Fruit fly (Drosophila melanogaster): ENCODE data around the gene CG10591.

Gene CG10591

dm6 chr3L:5554377-5554776 lies 45.1 kb downstream of the CG10591 start (continued):
- TF ChIP-seq gsb-n (tag; optimal IDR thresholded peaks at IDR 0.05), result no peak
- TF ChIP-seq CG18476 (GFP tag; optimal IDR thresholded peaks at IDR 0.05), result no peak
- TF ChIP-seq Vsx1 (GFP tag; optimal IDR thresholded peaks at IDR 0.05), result no peak
- no peak for TF ChIP-seq CG2875 (GFP tag; optimal IDR thresholded peaks at IDR 0.05)
- TF ChIP-seq ftz-f1 (GFP tag; optimal IDR thresholded peaks at IDR 0.05), result no peak
- peak; percentile 49; the same call in 1 of the 3 replicates for TF ChIP-seq CG11093 (GFP tag; IDR thresholded peaks at IDR 0.05)
- TF ChIP-seq CG13123 (GFP tag; optimal IDR thresholded peaks at IDR 0.05), result no peak
- TF ChIP-seq zen2 (GFP tag; IDR thresholded peaks at IDR 0.05; ENCODE audit: partially characterized antibody), result no peak
- TF ChIP-seq CG7271 (tag; optimal IDR thresholded peaks at IDR 0.05), result no peak
- no peak for TF ChIP-seq toy (GFP tag; IDR thresholded peaks at IDR 0.05)
- TF ChIP-seq HLH54F (GFP tag; optimal IDR thresholded peaks at IDR 0.05), result no peak
- TF ChIP-seq nerfin-2 (GFP tag; IDR thresholded peaks at IDR 0.05; ENCODE audit: partially characterized antibody), result no peak
- TF ChIP-seq sens (GFP tag), result peak; percentile 56
- TF ChIP-seq CG8089 (GFP tag; optimal IDR thresholded peaks at IDR 0.05), result no peak
- TF ChIP-seq Sox102F (GFP tag; optimal IDR thresholded peaks at IDR 0.05), result no peak
- TF ChIP-seq CG31388 (GFP tag; optimal IDR thresholded peaks at IDR 0.05), result no peak
- no peak for TF ChIP-seq Nf-YB (GFP tag; optimal IDR thresholded peaks at IDR 0.05)
- peak; percentile 2 for TF ChIP-seq Hr3 (GFP tag; optimal IDR thresholded peaks at IDR 0.05)
- TF ChIP-seq vfl (GFP tag; optimal IDR thresholded peaks at IDR 0.05), result no peak
- TF ChIP-seq CG10321 (GFP tag; IDR thresholded peaks at IDR 0.05), result no peak
- no peak for TF ChIP-seq Hr78 (GFP tag; optimal IDR thresholded peaks at IDR 0.05)
- no peak for TF ChIP-seq Myb (GFP tag; optimal IDR thresholded peaks at IDR 0.05)
- peak; percentile 63 for TF ChIP-seq grau (tag; optimal IDR thresholded peaks at IDR 0.05)
- TF ChIP-seq Hr39 (optimal IDR thresholded peaks at IDR 0.05), result no peak
- no peak for TF ChIP-seq Scr (GFP tag; IDR thresholded peaks at IDR 0.05; ENCODE audit: partially characterized antibody)
- TF ChIP-seq Ets97D (GFP tag; optimal IDR thresholded peaks at IDR 0.05), result no peak
- peak; percentile 55 for TF ChIP-seq unpg (GFP tag; optimal IDR thresholded peaks at IDR 0.05)
- no peak for TF ChIP-seq croc (GFP tag; conservative IDR thresholded peaks at IDR 0.05)
- TF ChIP-seq E2f1 (GFP tag; IDR thresholded peaks at IDR 0.05), result peak; percentile 73
- no peak for TF ChIP-seq CG10274 (GFP tag; optimal IDR thresholded peaks at IDR 0.05)
- no peak for TF ChIP-seq MESR4 (GFP tag; optimal IDR thresholded peaks at IDR 0.05)
- TF ChIP-seq CG11723 (GFP tag; optimal IDR thresholded peaks at IDR 0.05), result no peak
- TF ChIP-seq CG2199 (GFP tag; IDR thresholded peaks at IDR 0.05), result no peak
- TF ChIP-seq CG30403 (GFP tag; optimal IDR thresholded peaks at IDR 0.05), result peak; percentile 55
- no peak for TF ChIP-seq NC2α (GFP tag; optimal IDR thresholded peaks at IDR 0.05)
- TF ChIP-seq Poxn (GFP tag; IDR thresholded peaks at IDR 0.05), result no peak
- TF ChIP-seq Trl (optimal IDR thresholded peaks at IDR 0.05), result no peak
- TF ChIP-seq Trl (GFP tag; optimal IDR thresholded peaks at IDR 0.05), result no peak
- no peak for TF ChIP-seq CG9609 (GFP tag; optimal IDR thresholded peaks at IDR 0.05)
- peak; percentile 61 for TF ChIP-seq esg (GFP tag; conservative IDR thresholded peaks at IDR 0.05)
- peak; percentile 47 for TF ChIP-seq lbe (GFP tag; optimal IDR thresholded peaks at IDR 0.05)
- no peak for TF ChIP-seq Doc3 (GFP tag; IDR thresholded peaks at IDR 0.05; ENCODE audit: partially characterized antibody)
- TF ChIP-seq pita (GFP tag; optimal IDR thresholded peaks at IDR 0.05), result no peak
- peak; percentile 67 for TF ChIP-seq CG7372 (GFP tag; IDR thresholded peaks at IDR 0.05)
- peak; percentile 82 for TF ChIP-seq al (GFP tag; IDR thresholded peaks at IDR 0.05)
- TF ChIP-seq abd-A (tag; optimal IDR thresholded peaks at IDR 0.05), result no peak
- peak; percentile 7 for TF ChIP-seq CG10654 (GFP tag; optimal IDR thresholded peaks at IDR 0.05)
- no peak for TF ChIP-seq lola (GFP tag; optimal IDR thresholded peaks at IDR 0.05)
- no peak for TF ChIP-seq CG13624 (GFP tag; optimal IDR thresholded peaks at IDR 0.05)
- no peak for TF ChIP-seq CG12104 (GFP tag; optimal IDR thresholded peaks at IDR 0.05)
- peak; percentile 46 for TF ChIP-seq ems (GFP tag; optimal IDR thresholded peaks at IDR 0.05)
- peak; percentile 65 for TF ChIP-seq ind (GFP tag; optimal IDR thresholded peaks at IDR 0.05)
- TF ChIP-seq H2.0 (GFP tag; IDR thresholded peaks at IDR 0.05), result peak; percentile 65
